Worm (Caenorhabditis elegans): ENCODE results near the gene set-21.

ce11 chrIV:4360497-4360896, 30.1 kb upstream of the set-21 start, which contains the start of gene F55F10.1:
- TF ChIP-seq him-1 (tag; optimal IDR thresholded peaks at IDR 0.05) (no peak), dao-5 (tag; optimal IDR thresholded peaks at IDR 0.05) (no peak)

All from whole organism, L4/young adult.